Worm (Caenorhabditis elegans): ENCODE measurements around the gene T24D5.4.

The T24D5.4 gene

DNA sequence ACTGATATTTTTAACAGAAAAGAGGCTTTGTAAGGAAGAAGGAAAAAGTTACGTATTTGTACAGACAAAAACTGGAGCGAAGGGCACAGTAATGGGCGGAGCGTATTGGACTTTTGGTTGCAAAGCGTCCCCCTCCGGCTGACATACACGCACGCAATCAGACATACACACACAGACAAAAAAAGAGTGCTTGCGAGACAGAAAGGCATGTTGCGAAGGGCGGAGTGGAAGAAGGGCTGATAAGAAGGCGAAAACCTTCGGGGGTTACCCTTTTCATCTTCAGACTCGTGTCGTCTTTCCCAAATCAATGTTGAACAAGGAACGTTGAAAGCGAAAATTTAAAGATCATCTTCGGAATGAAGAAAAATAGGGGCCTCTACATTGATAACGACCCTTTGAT, 33.6 kb downstream of the T24D5.4 start (continued):
- TF ChIP-seq F52B5.7 (tag; optimal IDR thresholded peaks at IDR 0.05) (no peak), cebp-1 (GFP tag; IDR thresholded peaks at IDR 0.05) (no peak), cebp-1 (tag; optimal IDR thresholded peaks at IDR 0.05) (peak; percentile 42), ama-1 (optimal IDR thresholded peaks at IDR 0.05) (no peak), ama-1 (GFP tag; optimal IDR thresholded peaks at IDR 0.05) (no peak), chd-7 (tag; optimal IDR thresholded peaks at IDR 0.05) (no peak), ztf-22 (GFP tag; optimal IDR thresholded peaks at IDR 0.05) (no peak), egl-44 (GFP tag; IDR thresholded peaks at IDR 0.05) (0 out of 2 replicates have a peak, but pooled peaks have one; percentile 24), F33H1.4 (GFP tag; IDR thresholded peaks at IDR 0.05) (no peak), K12H6.12 (tag; optimal IDR thresholded peaks at IDR 0.05) (no peak), attf-6 (GFP tag; IDR thresholded peaks at IDR 0.05) (no peak), T26A5.8 (tag; optimal IDR thresholded peaks at IDR 0.05) (no peak), F37B4.10 (GFP tag; IDR thresholded peaks at IDR 0.05) (no peak), unc-130 (GFP tag; optimal IDR thresholded peaks at IDR 0.05) (no peak), ceh-27 (GFP tag; optimal IDR thresholded peaks at IDR 0.05) (no peak), fkh-3 (tag; optimal IDR thresholded peaks at IDR 0.05) (no peak), ceh-79 (tag; optimal IDR thresholded peaks at IDR 0.05) (no peak), B0035.1 (tag; optimal IDR thresholded peaks at IDR 0.05) (no peak), rec-8 (tag; optimal IDR thresholded peaks at IDR 0.05) (no peak), B0261.1 (tag; optimal IDR thresholded peaks at IDR 0.05) (no peak), nfya-1 (tag; optimal IDR thresholded peaks at IDR 0.05; ENCODE audit: borderline replicate concordance, insufficient read depth) (no peak), rpc-1 (optimal IDR thresholded peaks at IDR 0.05) (no peak), rpc-1 (tag; optimal IDR thresholded peaks at IDR 0.05) (no peak), sea-2 (GFP tag; IDR thresholded peaks at IDR 0.05) (no peak), tlf-1 (GFP tag; optimal IDR thresholded peaks at IDR 0.05) (no peak), hmg-1.2 (GFP tag; IDR thresholded peaks at IDR 0.05) (no peak; the same call in 1 of the 2 replicates), ceh-100 (GFP tag; IDR thresholded peaks at IDR 0.05) (no peak), somi-1 (GFP tag; optimal IDR thresholded peaks at IDR 0.05) (no peak), madf-8 (GFP tag; conservative IDR thresholded peaks at IDR 0.05) (no peak), lin-54 (GFP tag; optimal IDR thresholded peaks at IDR 0.05) (no peak), B0336.3 (GFP tag; IDR thresholded peaks at IDR 0.05) (peak; percentile 38; the same call in 1 of the 2 replicates), ceh-40 (GFP tag; IDR thresholded peaks at IDR 0.05) (0 out of 2 replicates have a peak, but pooled peaks have one; percentile 16), F39B2.1 (GFP tag; IDR thresholded peaks at IDR 0.05) (no peak), lin-35 (GFP tag; optimal IDR thresholded peaks at IDR 0.05) (no peak), tbx-9 (tag; optimal IDR thresholded peaks at IDR 0.05; ENCODE audit: borderline replicate concordance) (no peak), hsf-1 (GFP tag; IDR thresholded peaks at IDR 0.05) (no peak), F23B12.7 (tag; optimal IDR thresholded peaks at IDR 0.05; ENCODE audit: insufficient read depth) (no peak), pbrm-1 (GFP tag; IDR thresholded peaks at IDR 0.05) (no peak), ztf-18 (tag; optimal IDR thresholded peaks at IDR 0.05) (no peak), lsl-1 (GFP tag; optimal IDR thresholded peaks at IDR 0.05) (no peak), aptf-3 (GFP tag; IDR thresholded peaks at IDR 0.05) (no peak), C06A6.2 (GFP tag; conservative IDR thresholded peaks at IDR 0.05) (0 out of 2 replicates have a peak, but pooled peaks have one; percentile 29), ets-4 (GFP tag; optimal IDR thresholded peaks at IDR 0.05) (no peak), F57C9.4 (tag; optimal IDR thresholded peaks at IDR 0.05) (no peak), ztf-26 (tag; optimal IDR thresholded peaks at IDR 0.05) (peak; percentile 62), zfh-2 (GFP tag; conservative IDR thresholded peaks at IDR 0.05) (no peak; the same call in 1 of the 2 replicates), akir-1 (GFP tag; optimal IDR thresholded peaks at IDR 0.05) (no peak), lin-40 (tag; optimal IDR thresholded peaks at IDR 0.05) (peak; percentile 36), lsy-27 (tag; optimal IDR thresholded peaks at IDR 0.05; ENCODE audit: borderline replicate concordance, insufficient read depth) (no peak), lag-1 (GFP tag; IDR thresholded peaks at IDR 0.05) (no peak)
